Worm (Caenorhabditis elegans) whole organism, L1 larva: ENCODE measurements around the gene asm-1.

ENCODE experiments used
- C04F5.9 ChIP-seq: sonication (generic microtip); optimal IDR thresholded peaks from 2 replicates; lab custom pipeline; 2016; ENCODE audit warnings: missing genetic modification characterization, missing compliant biosample characterization
- C16A3.4 ChIP-seq: fragments of 150-350 bp; optimal IDR thresholded peaks from 2 replicates; lab custom pipeline; 2014; ENCODE audit warnings: missing biosample characterization, missing genetic modification characterization
- aha-1 ChIP-seq: fragments of 150-350 bp; optimal IDR thresholded peaks from 2 replicates; lab custom pipeline; 2014; ENCODE audit warnings: missing biosample characterization, missing genetic modification characterization
- ama-1 ChIP-seq: fragments of 150-350 bp; optimal IDR thresholded peaks from 2 replicates; lab custom pipeline; 2014
- ceh-63 ChIP-seq: fragments of 200-800 bp; sonication (Bioruptor generic); optimal IDR thresholded peaks from 2 replicates; lab custom pipeline; 2018; ENCODE audit warnings: mild to moderate bottlenecking, missing genetic modification characterization, missing compliant biosample characterization
- ceh-82 ChIP-seq, 3 experiments: fragments of 150-350 bp in 1 of 3; sonication (generic microtip) in 2 of 3; optimal IDR thresholded peaks; 2 replicates each; lab custom pipeline; 2014 to 2017; ENCODE audit warnings: missing biosample characterization in 3 of 3, missing genetic modification characterization in 3 of 3
- ceh-90 ChIP-seq: sonication (generic microtip); optimal IDR thresholded peaks from 2 replicates; lab custom pipeline; 2016; ENCODE audit warnings: missing genetic modification characterization, missing compliant biosample characterization
- ces-1 ChIP-seq: fragments of 150-350 bp; optimal IDR thresholded peaks from 2 replicates; lab custom pipeline; 2014; ENCODE audit warnings: missing biosample characterization, missing genetic modification reagents, missing genetic modification characterization
- dsc-1 ChIP-seq: sonication (generic microtip); optimal IDR thresholded peaks from 2 replicates; lab custom pipeline; 2016; ENCODE audit warnings: mild to moderate bottlenecking, missing genetic modification characterization, missing compliant biosample characterization
- egl-13 ChIP-seq: sonication (generic microtip); optimal IDR thresholded peaks from 2 replicates; lab custom pipeline; 2016; ENCODE audit warnings: missing genotype, missing genetic modification reagents, missing genetic modification characterization, missing compliant biosample characterization
- egl-27 ChIP-seq, 2 experiments: fragments of 150-350 bp in 1 of 2; sonication (generic microtip); optimal IDR thresholded peaks; 3 replicates each; lab custom pipeline; 2017 to 2018; ENCODE audit warnings: missing biosample characterization in 2 of 2, missing genetic modification characterization in 2 of 2, missing genetic modification reagents in 2 of 2
- elt-2 ChIP-seq: sonication (generic microtip); optimal IDR thresholded peaks from 2 replicates; lab custom pipeline; 2016; ENCODE audit warnings: missing genetic modification characterization, mild to moderate bottlenecking, inconsistent platforms, missing compliant biosample characterization, missing genetic modification reagents
- elt-3 ChIP-seq, 6 experiments: fragments of 150-350 bp in 1 of 6; sonication (generic microtip); optimal IDR thresholded peaks; 2 replicates each; lab custom pipeline; 2017 to 2018; ENCODE audit warnings: missing biosample characterization in 6 of 6, missing genetic modification characterization in 6 of 6, inconsistent platforms in 1 of 6
- fkh-4 ChIP-seq: sonication (generic microtip); optimal IDR thresholded peaks from 2 replicates; lab custom pipeline; 2016; ENCODE audit warnings: missing compliant biosample characterization, missing genetic modification characterization, borderline replicate concordance
- lin-13 ChIP-seq: fragments of 150-350 bp; optimal IDR thresholded peaks from 2 replicates; lab custom pipeline; 2014; ENCODE audit warnings: missing biosample characterization, missing genetic modification reagents, missing genetic modification characterization
- lin-35 ChIP-seq, 2 experiments: fragments of 150-350 bp; optimal IDR thresholded peaks; 2 replicates each; lab custom pipeline; 2014; ENCODE audit warnings: missing biosample characterization in 2 of 2, missing genetic modification characterization in 2 of 2, missing genetic modification reagents in 2 of 2
- lir-3 ChIP-seq: sonication (generic microtip); optimal IDR thresholded peaks from 2 replicates; lab custom pipeline; 2016; ENCODE audit warnings: mild to moderate bottlenecking, missing genetic modification characterization, moderate library complexity, missing compliant biosample characterization; ENCODE audit not compliant: poor library complexity
- lsy-2 ChIP-seq, 2 experiments: fragments of 150-350 bp; optimal IDR thresholded peaks; 2 replicates each; lab custom pipeline; 2014; ENCODE audit warnings: missing biosample characterization in 2 of 2, missing genetic modification characterization in 2 of 2
- mab-9 ChIP-seq: fragments of 200-800 bp; sonication (Bioruptor generic); IDR thresholded peaks from 2 replicates; pipeline ENCODE4 v1.3.6; 2022; ENCODE audit warnings: missing genetic modification reagents, missing genetic modification characterization, missing compliant biosample characterization
- mdl-1 ChIP-seq, 2 experiments: fragments of 150-350 bp; optimal IDR thresholded peaks; 2 replicates each; lab custom pipeline; 2014 to 2017; ENCODE audit warnings: missing biosample characterization in 2 of 2, missing genetic modification characterization in 2 of 2, inconsistent platforms in 1 of 2
- mef-2 ChIP-seq: fragments of 150-350 bp; optimal IDR thresholded peaks from 2 replicates; lab custom pipeline; 2014; ENCODE audit warnings: missing biosample characterization, missing genetic modification characterization
- mep-1 ChIP-seq: fragments of 150-350 bp; optimal IDR thresholded peaks from 2 replicates; lab custom pipeline; 2014; ENCODE audit warnings: missing biosample characterization, missing genetic modification characterization
- nhr-11 ChIP-seq: fragments of 150-350 bp; optimal IDR thresholded peaks from 2 replicates; lab custom pipeline; 2014; ENCODE audit warnings: missing biosample characterization, missing genetic modification characterization
- nhr-19 ChIP-seq: fragments of 200-800 bp; sonication (Bioruptor generic); conservative IDR thresholded peaks from 2 replicates; pipeline ENCODE4 v1.3.6; 2022; ENCODE audit warnings: missing genetic modification characterization, missing compliant biosample characterization
- nhr-237 ChIP-seq: fragments of 150-350 bp; optimal IDR thresholded peaks from 2 replicates; lab custom pipeline; 2014; ENCODE audit warnings: missing biosample characterization, missing genetic modification characterization
- nhr-28 ChIP-seq: fragments of 150-350 bp; optimal IDR thresholded peaks from 2 replicates; lab custom pipeline; 2014; ENCODE audit warnings: missing biosample characterization, missing genetic modification characterization
- nhr-71 ChIP-seq: sonication (generic microtip); optimal IDR thresholded peaks from 2 replicates; lab custom pipeline; 2016; ENCODE audit warnings: mild to moderate bottlenecking, missing genetic modification characterization, moderate library complexity, missing compliant biosample characterization
- nhr-76 ChIP-seq: sonication (generic microtip); optimal IDR thresholded peaks from 2 replicates; lab custom pipeline; 2017; ENCODE audit warnings: missing biosample characterization, missing genetic modification characterization
- nhr-84 ChIP-seq: sonication (generic microtip); optimal IDR thresholded peaks from 2 replicates; lab custom pipeline; 2017; ENCODE audit warnings: missing biosample characterization, missing genetic modification characterization
- pag-3 ChIP-seq: sonication (generic microtip); optimal IDR thresholded peaks from 2 replicates; lab custom pipeline; 2017; ENCODE audit warnings: missing genetic modification characterization, mild to moderate bottlenecking, missing compliant biosample characterization, antibody characterized with exemption, borderline replicate concordance; ENCODE audit not compliant: insufficient read depth
- pax-3 ChIP-seq: fragments of 200-800 bp; sonication (Bioruptor generic); optimal IDR thresholded peaks from 2 replicates; lab custom pipeline; 2018; ENCODE audit warnings: mild to moderate bottlenecking, missing genetic modification characterization, moderate library complexity, missing compliant biosample characterization
- pqm-1 ChIP-seq: sonication (generic microtip); optimal IDR thresholded peaks from 3 replicates; lab custom pipeline; 2017; ENCODE audit warnings: missing biosample characterization, missing genetic modification characterization
- rnt-1 ChIP-seq: sonication (generic microtip); optimal IDR thresholded peaks from 2 replicates; lab custom pipeline; 2016; ENCODE audit warnings: mild to moderate bottlenecking, missing genetic modification characterization, moderate library complexity, missing compliant biosample characterization
- skn-1 ChIP-seq: fragments of 150-350 bp; optimal IDR thresholded peaks from 2 replicates; lab custom pipeline; 2014; ENCODE audit warnings: missing biosample characterization, missing genetic modification characterization
- snpc-4 ChIP-seq: fragments of 150-350 bp; optimal IDR thresholded peaks from 2 replicates; lab custom pipeline; 2014; ENCODE audit warnings: missing biosample characterization, missing genetic modification characterization
- sox-4 ChIP-seq: sonication (generic microtip); optimal IDR thresholded peaks from 2 replicates; lab custom pipeline; 2016; ENCODE audit warnings: missing genetic modification characterization, missing compliant biosample characterization
- tbx-2 ChIP-seq: sonication (generic microtip); optimal IDR thresholded peaks from 2 replicates; lab custom pipeline; 2016; ENCODE audit warnings: missing genetic modification characterization, missing compliant biosample characterization
- unc-130 ChIP-seq: fragments of 150-350 bp; optimal IDR thresholded peaks from 2 replicates; lab custom pipeline; 2017; ENCODE audit warnings: missing biosample characterization, missing genetic modification characterization, inconsistent platforms
- unc-62 ChIP-seq: fragments of 150-350 bp; optimal IDR thresholded peaks from 2 replicates; lab custom pipeline; 2014; ENCODE audit warnings: missing biosample characterization, missing genetic modification reagents, missing genetic modification characterization
- unc-86 ChIP-seq: sonication (generic microtip); optimal IDR thresholded peaks from 2 replicates; lab custom pipeline; 2016; ENCODE audit warnings: missing genetic modification characterization, missing compliant biosample characterization
- unc-98 ChIP-seq: fragments of 200-800 bp; sonication (Bioruptor generic); IDR thresholded peaks from 2 replicates; pipeline ENCODE4 v1.3.6; 2022; ENCODE audit warnings: missing genetic modification characterization, missing compliant biosample characterization
- xbp-1 ChIP-seq: sonication (generic microtip); optimal IDR thresholded peaks from 2 replicates; lab custom pipeline; 2016; ENCODE audit warnings: missing genetic modification characterization, missing compliant biosample characterization
- zag-1 ChIP-seq: fragments of 150-350 bp; optimal IDR thresholded peaks from 2 replicates; lab custom pipeline; 2014; ENCODE audit warnings: missing biosample characterization, missing genetic modification characterization
- zip-4 ChIP-seq: fragments of 200-800 bp; sonication (Bioruptor generic); optimal IDR thresholded peaks from 2 replicates; lab custom pipeline; 2018; ENCODE audit warnings: mild to moderate bottlenecking, missing genetic modification characterization, moderate library complexity, missing compliant biosample characterization
- ztf-11 ChIP-seq, 2 experiments: sonication (generic microtip); optimal IDR thresholded peaks; 2 replicates each; lab custom pipeline; 2016 to 2017; ENCODE audit warnings: missing genetic modification characterization in 2 of 2, missing biosample characterization in 1 of 2, missing compliant biosample characterization in 1 of 2

Gene asm-1

ce11 chrII:6951250-6951806 is 41.5 kb downstream of the asm-1 start, which contains the start of the genes malt-1 and ceh-38 (continued):
- TF ChIP-seq dsc-1 (tag; lab: Kevin White, UChicago) (peak; percentile 92), lir-3 (tag; lab: Kevin White, UChicago) (peak; percentile 87), nhr-19 (GFP tag; lab: Robert Waterston, UW) (peak; percentile 92), nhr-237 (tag; lab: Kevin White, UChicago) (peak; percentile 90), unc-98 (GFP tag; lab: Robert Waterston, UW) (0 out of 2 replicates have a peak, but pooled peaks have one; percentile 4), tbx-2 (peak; percentile 96), nhr-84 (tag; lab: Kevin White, UChicago) (no peak), elt-3 (tag; optimal IDR thresholded peaks at IDR 0.05; lab: Kevin White, UChicago) (peak in 3 of 6 experiments; percentile 19 to 76 (median 75)), egl-13 (peak; percentile 88), pqm-1 (tag; lab: Kevin White, UChicago) (no peak), mdl-1 (tag; optimal IDR thresholded peaks at IDR 0.05; lab: Kevin White, UChicago) (peak; percentile 77 to 97), unc-86 (peak; percentile 97), zip-4 (GFP tag; lab: Kevin White, UChicago) (peak; percentile 66), lsy-2 (tag; optimal IDR thresholded peaks at IDR 0.05; lab: Kevin White, UChicago) (peak; percentile 96 to 98), mab-9 (GFP tag; lab: Robert Waterston, UW) (peak; percentile 80), nhr-28 (tag; lab: Kevin White, UChicago) (no peak), C16A3.4 (peak; percentile 97), ceh-90 (tag; lab: Kevin White, UChicago) (peak; percentile 45), pax-3 (peak; percentile 86), ama-1 (lab: Kevin White, UChicago) (peak; percentile 81), C04F5.9 (peak; percentile 99), ces-1 (no peak), lin-13 (GFP tag; lab: Kevin White, UChicago) (peak; percentile 96), rnt-1 (tag; lab: Kevin White, UChicago) (peak; percentile 95), snpc-4 (tag; lab: Kevin White, UChicago) (peak; percentile 93), xbp-1 (peak; percentile 93), nhr-11 (peak; percentile 92), elt-2 (tag; lab: Kevin White, UChicago) (peak; percentile 86), unc-62 (GFP tag; lab: Kevin White, UChicago) (no peak), aha-1 (tag; lab: Kevin White, UChicago) (peak; percentile 85), nhr-71 (peak; percentile 98), fkh-4 (peak; percentile 67), nhr-76 (tag; lab: Kevin White, UChicago) (no peak), mep-1 (tag; lab: Kevin White, UChicago) (peak; percentile 97), mef-2 (tag; lab: Kevin White, UChicago) (peak; percentile 78), sox-4 (tag; lab: Kevin White, UChicago) (peak; percentile 76), ztf-11 (tag; optimal IDR thresholded peaks at IDR 0.05; lab: Kevin White, UChicago) (peak in 1 of 2 experiments; percentile 87), skn-1 (tag; lab: Kevin White, UChicago) (peak; percentile 93), ceh-63 (GFP tag; lab: Kevin White, UChicago) (peak; percentile 84), lin-35 (GFP tag; optimal IDR thresholded peaks at IDR 0.05; lab: Kevin White, UChicago) (peak; percentile 88 to 92), zag-1 (tag; lab: Kevin White, UChicago) (peak; percentile 96), unc-130 (tag; lab: Kevin White, UChicago) (peak; percentile 32), egl-27 (tag; optimal IDR thresholded peaks at IDR 0.05; lab: Kevin White, UChicago) (peak; percentile 65 to 82), ceh-82 (tag; optimal IDR thresholded peaks at IDR 0.05; lab: Kevin White, UChicago) (peak; percentile 81 to 94 (median 84)), pag-3 (no peak)
- TF ChIP-seq, all 84 proteins: peak for 67
